Worm (Caenorhabditis elegans): ENCODE results near the gene F37A8.5.

The F37A8.5 gene

ce11 chrIII:3970395-3970794, 14.0 kb downstream of the F37A8.5 start:
- no peak for TF ChIP-seq egl-27 (tag; optimal IDR thresholded peaks at IDR 0.05)
- no peak for TF ChIP-seq lin-1 (GFP tag; IDR thresholded peaks at IDR 0.05)
- no peak for TF ChIP-seq zip-11 (GFP tag; IDR thresholded peaks at IDR 0.05)
- TF ChIP-seq mdl-1 (tag; optimal IDR thresholded peaks at IDR 0.05), result no peak
- TF ChIP-seq nhr-25 (tag; optimal IDR thresholded peaks at IDR 0.05; ENCODE audit: borderline replicate concordance, insufficient read depth), result no peak
- TF ChIP-seq hmg-1.1 (GFP tag; IDR thresholded peaks at IDR 0.05), result no peak
- TF ChIP-seq ces-1 (GFP tag; optimal IDR thresholded peaks at IDR 0.05), result peak; percentile 79

DNA sequence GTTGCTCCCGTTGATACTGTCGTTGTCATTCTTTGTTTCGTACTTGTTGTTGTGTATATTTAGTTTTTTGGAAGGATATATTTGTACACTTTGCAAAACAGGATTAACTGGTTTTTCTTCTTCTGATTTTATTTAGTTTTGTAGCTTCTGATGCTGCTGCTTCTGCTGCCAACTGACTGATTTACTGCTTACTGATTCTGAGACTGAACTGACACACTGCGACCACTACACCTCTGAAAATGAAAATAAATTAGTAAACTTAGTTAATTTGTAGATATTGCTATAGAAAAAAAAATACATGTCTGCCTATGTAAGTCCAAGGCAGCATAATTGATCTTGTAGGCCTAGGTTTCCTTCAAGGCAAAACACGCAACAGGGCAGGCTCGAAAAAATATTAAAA, 16.3 kb downstream of the F37A8.5 start, which contains the start of gene R10E9.4:
R10E9.4 (minus strand) TSS at position 101 of the 400 bp plus-strand sequence.
- TF ChIP-seq zip-2 (tag; optimal IDR thresholded peaks at IDR 0.05), result no peak
- TF ChIP-seq aha-1 (tag), result peak; percentile 41
- TF ChIP-seq Y75B8A.6 (GFP tag; IDR thresholded peaks at IDR 0.05), result no peak
- TF ChIP-seq gei-8 (GFP tag; optimal IDR thresholded peaks at IDR 0.05), result no peak
- TF ChIP-seq vab-7 (GFP tag; IDR thresholded peaks at IDR 0.05), result no peak
- no peak for TF ChIP-seq Y48G9A.11 (GFP tag; IDR thresholded peaks at IDR 0.05)

ce11 chrIII:3974503-3974902, 18.1 kb downstream of the F37A8.5 start:
- TF ChIP-seq Y105C5A.15 (GFP tag; IDR thresholded peaks at IDR 0.05) (no peak), hif-1 (tag; optimal IDR thresholded peaks at IDR 0.05) (no peak), spr-3 (GFP tag; optimal IDR thresholded peaks at IDR 0.05) (no peak), daf-12 (tag; optimal IDR thresholded peaks at IDR 0.05) (no peak), egl-27 (tag; optimal IDR thresholded peaks at IDR 0.05) (no peak), ceh-32 (tag; optimal IDR thresholded peaks at IDR 0.05; ENCODE audit: poor library complexity) (no peak), mxl-3 (GFP tag; optimal IDR thresholded peaks at IDR 0.05) (no peak), zip-2 (tag; optimal IDR thresholded peaks at IDR 0.05) (no peak), T20F7.1 (GFP tag; optimal IDR thresholded peaks at IDR 0.05) (no peak)

ce11 chrIII:3975008-3975407, 18.6 kb downstream of the F37A8.5 start:
- no peak for TF ChIP-seq vab-7 (GFP tag; IDR thresholded peaks at IDR 0.05)
- TF ChIP-seq daf-16 (GFP tag; optimal IDR thresholded peaks at IDR 0.05), result no peak
- TF ChIP-seq daf-16 (tag; optimal IDR thresholded peaks at IDR 0.05), result peak; percentile 93
- no peak for TF ChIP-seq ZK337.2 (GFP tag; IDR thresholded peaks at IDR 0.05)
- no peak for TF ChIP-seq fkh-10 (GFP tag; optimal IDR thresholded peaks at IDR 0.05)
- TF ChIP-seq duxl-1 (tag; optimal IDR thresholded peaks at IDR 0.05; ENCODE audit: poor library complexity), result no peak
- TF ChIP-seq lin-1 (GFP tag; IDR thresholded peaks at IDR 0.05), result no peak

DNA sequence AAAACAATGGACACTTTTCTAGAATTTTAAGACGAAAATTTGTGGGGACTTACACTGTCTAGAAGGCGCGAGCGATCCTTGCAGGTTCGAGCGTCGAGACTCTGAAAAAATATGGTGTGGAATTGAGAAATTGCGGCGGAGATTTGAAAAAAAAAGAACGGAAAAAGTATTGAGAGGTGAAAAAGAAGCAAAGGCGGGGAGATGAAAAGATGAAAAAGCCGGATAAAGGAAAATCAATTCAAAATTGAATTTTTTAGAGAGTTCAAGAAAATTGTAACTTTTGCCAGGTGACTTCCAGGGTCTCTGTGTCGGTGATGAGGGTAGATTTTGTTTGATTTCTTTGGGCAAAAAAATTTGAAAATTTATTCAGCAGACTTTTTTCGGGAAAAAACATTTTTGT, 19.9 kb downstream of the F37A8.5 start, which contains the start of gene msi-1:
msi-1 (minus strand) TSS at position 101 of the 400 bp plus-strand sequence.
- TF ChIP-seq mxl-3 (GFP tag; optimal IDR thresholded peaks at IDR 0.05), result no peak
- TF ChIP-seq nhr-77 (tag; optimal IDR thresholded peaks at IDR 0.05), result no peak
- no peak for TF ChIP-seq dmd-6 (GFP tag; IDR thresholded peaks at IDR 0.05)
- no peak for TF ChIP-seq Y48G9A.11 (GFP tag; IDR thresholded peaks at IDR 0.05)
- no peak for TF ChIP-seq mdl-1 (tag; optimal IDR thresholded peaks at IDR 0.05)

DNA sequence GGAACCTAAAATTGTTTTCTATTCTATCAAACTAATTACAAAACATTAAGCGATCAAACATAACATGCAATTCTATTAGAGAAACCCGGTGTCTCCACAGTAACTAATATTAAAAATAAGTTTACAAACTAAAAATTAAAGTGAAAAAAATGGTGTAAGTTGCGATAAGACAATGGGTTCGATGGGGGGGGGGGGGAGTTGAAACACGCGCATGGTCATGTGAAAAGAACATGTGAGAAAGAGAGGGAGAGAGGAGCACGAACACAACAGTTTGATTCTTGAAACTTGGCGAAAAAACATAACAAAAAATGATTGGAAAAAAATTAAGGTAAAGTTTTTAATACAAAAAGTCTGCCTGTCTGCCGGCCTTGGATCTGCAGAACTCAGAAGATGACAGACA, 20.6 kb downstream of the F37A8.5 start:
- TF ChIP-seq hlh-30 (tag; optimal IDR thresholded peaks at IDR 0.05; ENCODE audit: insufficient read depth) (peak; percentile 75), nhr-28 (tag; optimal IDR thresholded peaks at IDR 0.05) (peak; percentile 3), mdl-1 (tag; optimal IDR thresholded peaks at IDR 0.05) (peak in 1 of 2 experiments; percentile 6), ceh-82 (tag; optimal IDR thresholded peaks at IDR 0.05) (no peak), hlh-11 (tag; optimal IDR thresholded peaks at IDR 0.05) (peak; percentile 45), dve-1 (tag; optimal IDR thresholded peaks at IDR 0.05; ENCODE audit: insufficient read depth) (peak; percentile 15)
